Fruit fly (Drosophila melanogaster) ovary, adult (tissue): Measurements from ENCODE around the gene ATPsynbeta.

Experiments
- CG17801 ChIP-seq: fragments of 200-800 bp; optimal IDR thresholded peaks from 2 replicates; lab custom pipeline; 2019; ENCODE audit warnings: missing biosample characterization, mild to moderate bottlenecking, missing genetic modification characterization, moderate library complexity; ENCODE audit not compliant: partially characterized antibody

The ATPsynbeta gene

DNA sequence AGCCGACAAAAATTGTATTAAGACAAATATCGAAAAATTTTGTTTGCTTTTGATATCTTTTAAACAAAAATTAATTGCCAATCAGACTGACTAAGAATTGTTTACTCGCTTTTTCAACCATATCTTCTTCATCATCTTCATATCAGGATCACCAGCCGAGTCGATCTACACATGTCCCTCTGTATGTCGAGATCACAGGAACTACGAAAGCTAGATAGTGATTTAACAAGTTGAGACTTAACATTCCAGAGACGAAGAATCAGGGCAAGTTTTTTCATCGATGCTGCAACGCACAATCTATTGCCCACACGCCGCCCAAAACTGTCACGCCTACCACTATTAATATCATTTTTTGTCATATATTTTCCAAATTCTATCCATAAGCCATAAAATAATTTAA lies at the start of gene ATPsynbeta:
Gene ATPsynbeta, plus strand, starts transcription at position 348 of the 400 bp plus-strand sequence.
- TF ChIP-seq CG17801 (GFP tag; lab: Kevin White, UChicago): no peak

DNA sequence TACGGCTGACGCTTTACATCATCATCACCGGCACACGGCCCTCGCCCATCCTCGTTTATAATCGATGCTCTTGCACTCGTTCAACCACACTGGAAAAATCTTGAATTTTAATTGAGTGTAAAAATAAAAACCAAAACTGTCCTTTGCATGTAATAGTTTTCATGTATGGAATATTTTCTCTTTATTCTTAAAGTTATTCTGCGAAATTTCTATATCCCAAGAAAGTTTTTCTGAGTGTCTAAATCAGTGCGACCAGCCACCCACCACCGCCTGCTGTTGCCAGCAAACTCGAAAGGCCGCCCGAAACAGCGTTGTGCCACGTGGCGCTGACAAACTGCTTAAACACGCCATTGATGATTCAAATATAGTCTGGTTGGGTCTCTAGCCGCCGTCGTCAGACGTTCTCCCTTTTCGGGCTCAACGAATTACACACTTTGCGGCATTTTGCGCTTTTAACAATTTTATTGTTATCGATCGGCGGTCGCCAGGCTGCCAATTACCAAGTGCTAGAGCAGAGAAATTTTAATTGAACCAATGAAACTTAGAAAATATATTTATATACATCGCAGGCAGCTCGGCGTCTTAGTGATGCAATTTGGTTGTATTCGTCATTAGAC lies 48.4 kb upstream of the ATPsynbeta start:
- no peak for TF ChIP-seq CG17801 (GFP tag; lab: Kevin White, UChicago)

DNA sequence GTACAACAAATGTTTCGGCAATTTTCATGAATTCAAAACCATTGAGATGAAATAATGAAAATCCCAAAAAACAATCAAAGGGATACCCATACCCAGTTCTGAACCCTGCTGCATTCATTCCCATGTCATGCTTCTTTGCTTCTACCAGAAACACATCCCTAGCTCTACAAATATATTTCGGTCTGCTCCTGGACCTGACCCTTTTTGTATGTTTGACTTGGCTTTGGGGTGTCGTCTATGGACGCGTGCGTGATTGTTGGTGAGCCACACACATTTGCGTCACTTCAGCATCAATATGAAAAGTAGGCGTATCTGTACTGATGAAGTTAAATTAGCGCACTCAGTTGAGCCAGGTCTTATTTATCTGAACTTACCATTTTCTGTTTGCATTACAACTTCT lies 46.5 kb upstream of the ATPsynbeta start:
- no peak for TF ChIP-seq CG17801 (GFP tag; lab: Kevin White, UChicago)

DNA sequence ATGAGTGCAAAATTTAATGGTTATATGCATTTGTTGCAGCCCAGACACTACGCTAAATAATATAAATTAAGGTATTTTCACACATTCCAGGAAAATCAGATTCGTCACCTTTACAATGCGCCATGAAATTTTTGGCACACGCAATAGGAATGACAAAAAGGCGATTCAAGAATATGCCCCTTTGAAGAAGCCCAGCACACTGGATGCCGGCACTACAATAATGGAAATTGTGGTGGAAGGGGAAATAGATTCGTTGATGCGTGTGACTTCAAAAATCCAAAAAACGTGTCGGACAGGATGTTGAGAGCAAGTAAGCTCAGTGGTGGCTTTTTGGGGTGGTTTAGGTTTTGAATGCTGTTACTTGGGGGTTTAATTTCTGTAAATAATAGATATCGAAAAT lies 42.9 kb upstream of the ATPsynbeta start:
- no peak for TF ChIP-seq CG17801 (GFP tag; lab: Kevin White, UChicago)

DNA sequence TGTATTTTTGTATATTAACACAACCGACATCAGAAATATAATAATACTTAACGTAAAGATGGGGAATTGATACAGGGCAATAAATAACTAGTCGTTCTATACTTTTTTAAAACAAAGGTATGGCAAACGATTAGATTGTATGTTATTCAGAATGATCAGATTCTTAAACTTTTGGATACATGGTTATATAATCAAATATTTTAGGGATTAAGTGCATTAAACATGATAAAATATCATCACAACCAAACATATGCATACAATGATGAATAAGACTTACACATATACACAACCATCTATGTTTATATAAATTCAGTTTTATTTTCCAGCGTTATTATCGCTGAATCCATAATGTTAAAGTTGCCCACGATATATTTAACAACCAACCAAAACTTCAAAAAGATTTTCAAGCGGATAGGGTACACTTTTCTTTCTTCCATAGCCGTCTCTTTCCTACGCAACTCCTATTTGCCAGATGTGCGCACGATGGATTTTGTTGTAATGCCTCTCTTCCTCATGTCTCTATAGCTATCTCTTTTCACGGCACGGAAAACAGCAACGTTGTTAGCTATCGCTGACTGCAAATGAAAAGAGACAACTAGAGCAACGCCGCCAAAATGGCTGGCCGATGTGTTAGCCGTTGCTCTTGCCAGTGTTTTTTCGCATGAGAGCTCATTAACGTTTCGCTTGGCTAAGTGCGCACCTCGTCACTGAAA lies 42.1 kb upstream of the ATPsynbeta start, which contains the start of gene toy:
Gene toy, plus strand, starts transcription at position 668 of the 713 bp plus-strand sequence.
- no peak for TF ChIP-seq CG17801 (GFP tag; lab: Kevin White, UChicago)

DNA sequence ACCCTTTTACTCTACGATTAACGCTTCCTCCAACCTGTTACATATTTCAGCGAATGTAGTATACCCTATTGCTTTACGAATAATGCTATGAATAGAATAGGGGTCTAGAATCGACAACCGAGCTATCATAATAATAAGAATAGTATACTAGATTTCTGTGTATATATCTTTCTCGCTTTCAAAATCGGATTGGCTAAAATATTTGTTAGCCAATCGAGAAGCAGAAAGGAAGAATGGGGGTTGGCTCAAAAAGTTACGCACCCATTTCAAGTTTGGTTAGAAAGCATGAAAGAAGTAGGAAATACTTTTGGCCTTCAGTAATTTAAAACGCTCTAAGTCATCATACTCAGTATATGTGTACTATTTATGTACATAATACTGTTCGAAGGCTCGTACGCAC lies 35.3 kb upstream of the ATPsynbeta start:
- no peak for TF ChIP-seq CG17801 (GFP tag; lab: Kevin White, UChicago)

DNA sequence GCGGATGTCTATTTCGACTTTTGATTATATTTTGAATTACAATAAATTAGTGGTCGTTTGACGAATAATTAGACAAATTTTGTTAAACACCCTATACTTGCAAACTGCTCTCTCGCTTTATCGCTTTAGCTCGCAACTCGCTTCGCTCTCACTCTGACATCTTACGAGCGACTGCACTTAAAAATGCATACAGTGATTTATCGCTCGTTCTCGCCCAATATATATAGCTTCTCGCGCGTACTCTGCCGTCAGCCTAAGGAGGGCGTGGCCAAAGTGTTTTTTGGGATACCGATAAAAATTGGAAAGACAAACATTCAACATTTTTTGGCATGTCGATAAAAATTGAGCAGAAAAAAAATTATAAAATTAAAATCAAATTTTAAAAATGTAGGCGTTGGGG lies 22.8 kb upstream of the ATPsynbeta start:
- TF ChIP-seq CG17801 (GFP tag; lab: Kevin White, UChicago): no peak

DNA sequence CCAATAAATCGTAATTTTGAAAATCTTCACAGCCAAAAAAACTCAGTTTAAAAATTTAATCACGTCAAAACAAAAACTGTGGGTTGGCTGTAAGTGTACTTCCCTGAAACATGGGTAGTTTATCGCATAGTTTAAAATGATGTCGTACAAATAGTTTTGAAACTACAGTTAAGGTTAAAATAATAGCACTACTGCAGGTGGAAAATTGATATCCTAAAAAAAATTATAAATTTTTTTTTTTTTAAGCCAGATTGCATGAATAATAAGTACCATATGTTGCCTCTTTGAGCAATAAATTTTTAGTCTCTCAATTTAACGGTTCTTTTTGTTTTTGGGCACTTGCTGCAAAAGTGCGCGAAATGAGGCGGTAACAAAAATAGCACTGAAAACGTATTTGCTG lies 6.2 kb upstream of the ATPsynbeta start:
- TF ChIP-seq CG17801 (GFP tag; lab: Kevin White, UChicago): no peak

DNA sequence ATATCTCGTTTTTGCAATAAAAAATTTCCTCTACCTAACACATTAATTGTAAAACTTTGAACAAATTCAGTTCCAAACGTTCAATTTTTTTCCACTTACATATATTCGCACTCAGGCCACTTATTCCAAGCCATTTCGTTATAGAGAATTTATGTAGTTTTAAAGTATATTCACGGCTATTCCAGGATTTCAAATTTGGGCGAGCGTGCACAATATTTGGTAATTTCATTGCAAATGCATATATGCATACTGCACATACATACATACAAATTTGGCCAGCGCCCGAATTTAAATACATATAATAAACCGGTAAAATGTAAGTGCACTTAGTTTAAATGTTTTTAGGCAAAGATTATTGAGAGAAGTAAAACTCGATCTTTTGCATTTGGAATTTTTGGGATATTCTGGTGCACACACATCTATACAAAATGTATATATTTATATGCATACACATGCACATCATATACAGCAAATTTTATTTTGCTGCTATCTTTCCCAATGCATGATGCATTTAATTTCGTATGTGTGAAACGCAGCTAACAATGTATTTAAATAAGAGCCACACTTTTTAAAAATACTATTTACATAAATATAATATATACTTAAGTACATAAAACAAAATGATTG lies 5.1 kb upstream of the ATPsynbeta start:
- no peak for TF ChIP-seq CG17801 (GFP tag; lab: Kevin White, UChicago)

DNA sequence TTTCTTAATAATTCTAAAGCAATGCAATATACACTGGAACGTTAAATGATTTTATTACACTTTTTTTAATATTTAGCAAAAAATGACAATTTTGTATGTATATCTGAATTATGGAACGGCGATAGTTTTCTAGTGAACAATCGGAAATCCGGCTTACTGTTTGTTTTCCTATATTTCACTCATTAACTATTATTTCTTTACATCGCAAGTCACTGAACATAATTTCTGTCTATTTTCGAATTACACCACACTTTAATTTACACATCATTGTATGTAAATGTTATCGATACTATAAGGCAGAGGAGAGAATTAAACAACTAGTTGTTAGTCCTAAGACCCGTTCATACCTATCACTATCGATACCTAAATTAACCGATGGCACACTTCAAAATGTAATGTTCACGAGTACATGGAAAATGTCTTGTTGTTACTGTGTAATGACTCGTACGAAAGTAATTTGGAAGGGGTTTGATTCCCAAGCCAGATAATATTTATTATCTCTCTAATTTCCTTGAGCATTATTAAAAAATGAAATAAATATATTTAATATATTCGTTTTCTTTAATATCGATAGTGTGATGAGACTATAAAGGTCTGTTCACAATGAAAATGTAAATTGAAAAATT lies 4.4 kb upstream of the ATPsynbeta start, which contains the start of gene PlexA:
Gene PlexA, minus strand, starts transcription at position 296 of the 626 bp plus-strand sequence.
- peak; percentile 61 for TF ChIP-seq CG17801 (GFP tag; lab: Kevin White, UChicago)

DNA sequence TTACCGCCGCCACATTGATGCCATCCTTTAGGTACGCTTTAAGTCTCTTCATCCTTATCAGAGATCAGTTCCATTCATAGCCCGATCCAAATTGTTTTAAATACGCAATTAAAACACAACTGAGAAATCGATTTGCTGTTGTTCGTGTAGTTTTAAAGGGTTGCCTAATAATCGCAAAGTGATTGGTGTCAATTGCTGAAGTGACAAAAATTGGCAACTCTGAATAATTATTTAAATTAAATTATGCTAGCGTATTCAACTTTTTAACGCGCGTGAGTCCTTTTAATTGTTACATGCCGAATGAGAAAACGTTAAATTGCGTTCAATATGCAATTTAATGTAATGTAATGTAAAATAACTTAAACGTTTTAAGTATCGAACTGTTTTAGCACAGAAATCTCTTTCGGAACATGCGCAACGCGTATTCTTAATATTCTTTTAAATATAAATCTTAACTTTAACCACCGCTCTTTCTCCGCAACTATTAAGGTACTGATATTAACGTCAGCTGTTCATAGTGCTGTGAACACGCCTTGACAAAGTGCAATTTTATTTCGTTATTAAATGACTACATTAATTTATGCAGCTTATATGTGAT lies 2.0 kb upstream of the ATPsynbeta start, which contains the start of gene Mpv17:
Gene Mpv17, minus strand, starts transcription at position 164 of the 598 bp plus-strand sequence.
- peak; percentile 41 for TF ChIP-seq CG17801 (GFP tag; lab: Kevin White, UChicago)

DNA sequence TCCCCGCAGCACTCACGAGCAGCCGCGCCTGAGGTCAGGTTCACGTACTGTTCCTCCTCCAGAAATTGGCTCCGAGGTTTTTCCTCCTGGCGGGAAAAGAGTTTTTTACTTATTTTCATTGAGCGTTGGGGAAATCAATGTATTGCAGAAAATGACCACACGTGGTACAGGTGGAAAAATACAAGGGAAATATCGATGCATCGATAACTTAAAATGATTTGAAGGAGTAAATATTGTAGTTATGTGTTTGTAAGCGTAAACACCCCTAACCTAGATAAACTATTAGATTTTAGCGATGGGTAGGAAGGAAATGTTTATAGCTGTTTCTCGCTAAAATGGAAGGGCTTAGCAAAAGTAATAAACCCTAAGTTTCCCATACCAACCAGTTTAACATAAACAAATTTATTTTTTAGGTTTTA lies 583 bp upstream of the ATPsynbeta start:
- peak; percentile 38 for TF ChIP-seq CG17801 (GFP tag; lab: Kevin White, UChicago)

DNA sequence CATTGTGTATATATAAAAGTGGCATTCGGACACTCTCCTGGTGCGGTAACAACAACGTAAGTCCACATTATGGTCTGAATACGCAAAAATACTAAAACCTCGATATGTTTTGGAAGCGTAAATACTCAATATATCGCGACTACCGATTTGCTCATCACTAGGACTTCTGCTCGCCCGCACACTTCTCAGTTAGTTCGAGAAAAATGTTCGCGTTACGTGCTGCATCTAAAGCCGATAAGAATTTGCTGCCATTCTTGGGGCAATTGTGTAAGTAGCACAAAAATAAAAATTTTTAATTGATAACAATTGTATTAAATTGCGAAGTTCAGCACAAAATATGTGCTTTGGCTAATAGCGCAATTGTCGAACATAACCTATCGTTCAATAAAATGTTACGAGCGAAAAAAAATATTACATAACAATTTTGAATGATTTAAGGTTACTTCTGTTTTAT lies 430 bp downstream of the ATPsynbeta start, which contains the start of gene CG11076:
Gene CG11076, minus strand, starts transcription at position 71 of the 454 bp plus-strand sequence.
- peak; percentile 78 for TF ChIP-seq CG17801 (GFP tag; lab: Kevin White, UChicago)

DNA sequence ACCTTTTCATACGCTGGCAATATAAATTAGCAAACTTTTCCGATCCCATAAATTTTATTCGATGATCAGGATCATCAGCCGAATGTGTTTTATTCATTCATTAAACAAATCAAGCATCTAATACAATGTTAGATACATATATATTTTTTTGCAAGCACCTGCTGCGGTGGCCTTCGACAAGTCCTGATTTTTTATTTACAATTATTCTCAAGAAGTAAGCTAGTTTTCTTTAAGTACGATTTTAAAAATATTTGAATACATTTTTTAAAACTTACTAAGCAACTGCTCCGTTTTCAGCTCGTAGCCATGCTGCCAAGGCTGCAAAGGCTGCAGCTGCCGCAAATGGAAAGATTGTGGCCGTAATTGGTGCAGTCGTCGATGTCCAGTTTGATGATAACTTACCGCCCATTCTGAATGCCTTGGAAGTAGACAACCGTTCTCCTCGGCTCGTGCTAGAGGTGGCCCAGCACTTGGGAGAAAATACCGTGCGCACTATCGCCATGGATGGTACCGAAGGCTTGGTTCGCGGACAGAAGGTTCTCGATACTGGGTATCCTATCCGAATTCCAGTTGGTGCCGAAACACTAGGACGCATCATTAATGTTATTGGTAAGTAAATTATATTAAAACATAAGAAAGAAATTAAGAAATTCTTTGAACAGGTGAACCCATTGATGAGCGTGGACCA lies 1.5 kb downstream of the ATPsynbeta start:
- no peak for TF ChIP-seq CG17801 (GFP tag; lab: Kevin White, UChicago)
